Fruit fly (Drosophila melanogaster) whole organism, embryonic: ENCODE results near the gene eIF3h.

Experiments used
- Atf3 ChIP-seq: fragments of 200-800 bp; sonication (Bioruptor generic); optimal IDR thresholded peaks from 3 replicates; lab custom pipeline; 2016; ENCODE audit warnings: missing biosample characterization, missing genetic modification characterization
- Bgb ChIP-seq: fragments of 200-800 bp; sonication (Bioruptor generic); IDR thresholded peaks from 2 replicates; pipeline ENCODE4 v1.3.6; 2022; ENCODE audit warnings: missing biosample characterization, missing genetic modification characterization; ENCODE audit not compliant: partially characterized antibody
- CG10267 ChIP-seq: fragments of 200-800 bp; sonication (Bioruptor generic); optimal IDR thresholded peaks from 2 replicates; lab custom pipeline; 2018; ENCODE audit warnings: missing biosample characterization, mild to moderate bottlenecking, missing genetic modification characterization, moderate library complexity
- CG10462 ChIP-seq: fragments of 200-800 bp; sonication (Bioruptor generic); optimal IDR thresholded peaks from 2 replicates; lab custom pipeline; 2016; ENCODE audit warnings: missing biosample characterization, missing genetic modification characterization
- CG10979 ChIP-seq: fragments of 200-800 bp; sonication (Bioruptor generic); optimal IDR thresholded peaks from 2 replicates; lab custom pipeline; 2018; ENCODE audit warnings: missing biosample characterization, mild to moderate bottlenecking, missing genetic modification characterization, moderate library complexity
- CG11085 ChIP-seq: fragments of 200-800 bp; sonication (Bioruptor generic); IDR thresholded peaks from 2 replicates; pipeline ENCODE4 v1.3.6; 2022; ENCODE audit warnings: missing biosample characterization, missing genetic modification characterization
- CG13624 ChIP-seq: fragments of 200-800 bp; sonication (Bioruptor generic); optimal IDR thresholded peaks from 2 replicates; lab custom pipeline; 2016; ENCODE audit warnings: missing biosample characterization, missing genetic modification characterization
- CG14050 ChIP-seq: fragments of 200-800 bp; sonication (Bioruptor generic); IDR thresholded peaks from 3 replicates; pipeline ENCODE4 v1.3.6; 2022; ENCODE audit warnings: missing biosample characterization, missing genetic modification characterization
- CG14441 ChIP-seq: fragments of 200-800 bp; sonication (Bioruptor generic); IDR thresholded peaks from 2 replicates; pipeline ENCODE4 v1.3.6; 2022; ENCODE audit warnings: missing biosample characterization, missing genetic modification characterization
- CG15073 ChIP-seq: fragments of 200-800 bp; sonication (Bioruptor generic); optimal IDR thresholded peaks from 2 replicates; lab custom pipeline; 2016; ENCODE audit warnings: missing biosample characterization, missing genetic modification characterization
- CG1603 ChIP-seq: fragments of 200-800 bp; sonication (Bioruptor generic); optimal IDR thresholded peaks from 2 replicates; lab custom pipeline; 2019; ENCODE audit warnings: missing biosample characterization, mild to moderate bottlenecking, missing genetic modification characterization, moderate library complexity
- CG1792 ChIP-seq: fragments of 200-800 bp; sonication (Bioruptor generic); optimal IDR thresholded peaks from 2 replicates; lab custom pipeline; 2016; ENCODE audit warnings: missing biosample characterization, missing genetic modification characterization
- CG2129 ChIP-seq: fragments of 200-800 bp; sonication (Bioruptor generic); IDR thresholded peaks from 2 replicates; pipeline ENCODE4 v1.3.6; 2022; ENCODE audit warnings: missing biosample characterization, missing genetic modification characterization; ENCODE audit not compliant: partially characterized antibody
- CG30431 ChIP-seq: fragments of 200-800 bp; sonication (Bioruptor generic); optimal IDR thresholded peaks from 2 replicates; lab custom pipeline; 2017; ENCODE audit warnings: missing biosample characterization, missing genetic modification characterization
- CG31388 ChIP-seq: fragments of 200-800 bp; sonication (Bioruptor generic); optimal IDR thresholded peaks from 2 replicates; lab custom pipeline; 2016; ENCODE audit warnings: missing biosample characterization, missing genetic modification characterization
- CG32767 ChIP-seq: fragments of 200-800 bp; sonication (Bioruptor generic); IDR thresholded peaks from 2 replicates; pipeline ENCODE4 v1.3.6; 2022; ENCODE audit warnings: missing biosample characterization, missing genetic modification characterization
- CG34224 ChIP-seq: fragments of 200-800 bp; sonication (Bioruptor generic); IDR thresholded peaks from 3 replicates; pipeline ENCODE4 v1.3.6; 2022; ENCODE audit warnings: missing biosample characterization, missing genetic modification characterization; ENCODE audit not compliant: partially characterized antibody
- CG3995 ChIP-seq: fragments of 200-800 bp; sonication (Bioruptor generic); optimal IDR thresholded peaks from 3 replicates; lab custom pipeline; 2016; ENCODE audit warnings: missing biosample characterization, missing genetic modification characterization
- CG4424 ChIP-seq: fragments of 200-800 bp; sonication (Bioruptor generic); optimal IDR thresholded peaks from 3 replicates; lab custom pipeline; 2016; ENCODE audit warnings: missing biosample characterization, missing genetic modification characterization
- CG4820 ChIP-seq: fragments of 200-800 bp; sonication (Bioruptor generic); optimal IDR thresholded peaks from 3 replicates; lab custom pipeline; 2016; ENCODE audit warnings: missing biosample characterization, missing genetic modification characterization
- CG4854 ChIP-seq: fragments of 200-800 bp; sonication (Bioruptor generic); optimal IDR thresholded peaks from 2 replicates; lab custom pipeline; 2016; ENCODE audit warnings: missing biosample characterization, missing genetic modification characterization, inconsistent platforms
- CG8388 ChIP-seq: fragments of 200-800 bp; sonication (Bioruptor generic); optimal IDR thresholded peaks from 2 replicates; lab custom pipeline; 2019; ENCODE audit warnings: missing biosample characterization, mild to moderate bottlenecking, missing genetic modification characterization, moderate library complexity
- CG9932 ChIP-seq: fragments of 200-800 bp; sonication (Bioruptor generic); IDR thresholded peaks from 2 replicates; pipeline ENCODE4 v1.3.6; 2022; ENCODE audit warnings: missing biosample characterization, missing genetic modification characterization
- CHES-1-like ChIP-seq: fragments of 200-800 bp; sonication (Bioruptor generic); optimal IDR thresholded peaks from 2 replicates; lab custom pipeline; 2016; ENCODE audit warnings: missing biosample characterization, missing genetic modification characterization
- E2f1 ChIP-seq: fragments of 200-800 bp; sonication (Bioruptor generic); IDR thresholded peaks from 2 replicates; pipeline ENCODE4 v1.3.6; 2022; ENCODE audit warnings: missing biosample characterization, missing genetic modification characterization
- HmgD ChIP-seq: fragments of 200-800 bp; sonication (Bioruptor generic); optimal IDR thresholded peaks from 3 replicates; lab custom pipeline; 2016; ENCODE audit warnings: missing biosample characterization, missing genetic modification characterization
- NC2β ChIP-seq: fragments of 200-800 bp; sonication (Bioruptor generic); optimal IDR thresholded peaks from 2 replicates; lab custom pipeline; 2016; ENCODE audit warnings: missing biosample characterization, missing genetic modification characterization
- Opbp ChIP-seq: fragments of 200-800 bp; sonication (Bioruptor generic); IDR thresholded peaks from 3 replicates; pipeline ENCODE4 v1.3.6; 2022; ENCODE audit warnings: missing biosample characterization, missing genetic modification characterization; ENCODE audit not compliant: partially characterized antibody
- Scr ChIP-seq: fragments of 200-800 bp; sonication (Bioruptor generic); IDR thresholded peaks from 2 replicates; pipeline ENCODE4 v1.3.6; 2022; ENCODE audit warnings: missing biosample characterization, missing genetic modification characterization; ENCODE audit not compliant: partially characterized antibody
- ato ChIP-seq: fragments of 200-800 bp; sonication (Bioruptor generic); IDR thresholded peaks from 2 replicates; pipeline ENCODE4 v1.3.6; 2022; ENCODE audit warnings: missing biosample characterization, missing genetic modification characterization; ENCODE audit not compliant: partially characterized antibody
- chinmo ChIP-seq: fragments of 200-800 bp; sonication (Bioruptor generic); IDR thresholded peaks from 4 replicates; pipeline ENCODE4 v1.3.6; 2022; ENCODE audit warnings: missing biosample characterization, missing genetic modification characterization; ENCODE audit not compliant: partially characterized antibody
- chm ChIP-seq: fragments of 200-800 bp; sonication (Bioruptor generic); IDR thresholded peaks from 2 replicates; pipeline ENCODE4 v1.3.6; 2022; ENCODE audit warnings: missing biosample characterization, missing genetic modification characterization
- disco-r ChIP-seq: fragments of 200-800 bp; sonication (Bioruptor generic); optimal IDR thresholded peaks from 2 replicates; lab custom pipeline; 2016; ENCODE audit warnings: missing biosample characterization, missing genetic modification characterization
- ems ChIP-seq: fragments of 200-800 bp; sonication (Bioruptor generic); optimal IDR thresholded peaks from 3 replicates; lab custom pipeline; 2016; ENCODE audit warnings: missing biosample characterization, missing genetic modification characterization
- eve ChIP-seq, 2 experiments: fragments of >200 bp; optimal IDR thresholded peaks; 2 replicates each; lab custom pipeline; 2017; ENCODE audit warnings: missing biosample characterization in 2 of 2, missing genetic modification characterization in 2 of 2
- gcm ChIP-seq: fragments of 200-800 bp; sonication (Bioruptor generic); optimal IDR thresholded peaks from 2 replicates; lab custom pipeline; 2019; ENCODE audit warnings: missing biosample characterization, mild to moderate bottlenecking, missing genetic modification characterization, moderate library complexity
- gcm2 ChIP-seq: fragments of 200-800 bp; sonication (Bioruptor generic); optimal IDR thresholded peaks from 2 replicates; lab custom pipeline; 2016; ENCODE audit warnings: missing biosample characterization, missing genetic modification characterization
- gem ChIP-seq: fragments of 200-800 bp; sonication (Bioruptor generic); optimal IDR thresholded peaks from 2 replicates; lab custom pipeline; 2019; ENCODE audit warnings: missing biosample characterization, mild to moderate bottlenecking, missing genetic modification characterization, moderate library complexity
- gsb-n ChIP-seq: fragments of 200-800 bp; sonication (Bioruptor generic); optimal IDR thresholded peaks from 3 replicates; lab custom pipeline; 2018; ENCODE audit warnings: missing biosample characterization, mild to moderate bottlenecking, missing genetic modification characterization
- h ChIP-seq: fragments of >200 bp; optimal IDR thresholded peaks from 2 replicates; lab custom pipeline; 2017
- inv ChIP-seq: fragments of 200-800 bp; sonication (Bioruptor generic); IDR thresholded peaks from 2 replicates; pipeline ENCODE4 v1.3.6; 2022; ENCODE audit warnings: missing biosample characterization, missing genetic modification characterization; ENCODE audit not compliant: partially characterized antibody
- mld ChIP-seq: fragments of 200-800 bp; sonication (Bioruptor generic); IDR thresholded peaks from 3 replicates; pipeline ENCODE4 v1.3.6; 2022; ENCODE audit warnings: missing biosample characterization, missing genetic modification characterization; ENCODE audit not compliant: partially characterized antibody
- odd ChIP-seq: fragments of 200-800 bp; sonication (Bioruptor generic); optimal IDR thresholded peaks from 2 replicates; lab custom pipeline; 2017; ENCODE audit warnings: missing biosample characterization, mild to moderate bottlenecking, missing genetic modification characterization
- pan ChIP-seq, 4 experiments: fragments of >200 bp in 3 of 4; fragments of 200-800 bp in 1 of 4; sonication (Bioruptor generic) in 1 of 4; optimal IDR thresholded peaks in 3 of 4; IDR thresholded peaks in 1 of 4; 2 replicates each; pipeline versions ENCODE4 v1.3.6 to Lab custom; 2017 to 2022; ENCODE audit warnings: missing biosample characterization in 2 of 4, missing genetic modification characterization in 2 of 4, mixed read lengths in 1 of 4
- sisA ChIP-seq: fragments of 200-800 bp; sonication (Bioruptor generic); IDR thresholded peaks from 2 replicates; pipeline ENCODE4 v1.3.6; 2022; ENCODE audit warnings: missing biosample characterization, missing genetic modification characterization
- sr ChIP-seq: fragments of 200-800 bp; sonication (Bioruptor generic); IDR thresholded peaks from 3 replicates; pipeline ENCODE4 v1.3.6; 2022; ENCODE audit warnings: missing biosample characterization, missing genetic modification characterization
- ttk ChIP-seq: fragments of 200-800 bp; sonication (Bioruptor generic); IDR thresholded peaks from 2 replicates; pipeline ENCODE4 v2.1.2; 2022; ENCODE audit warnings: missing biosample characterization, missing genetic modification characterization
- twi ChIP-seq: fragments of 200-800 bp; optimal IDR thresholded peaks from 2 replicates; lab custom pipeline; 2019; ENCODE audit warnings: missing biosample characterization, mild to moderate bottlenecking, missing genetic modification characterization, moderate library complexity
- zfh2 ChIP-seq: fragments of 200-800 bp; sonication (Bioruptor generic); optimal IDR thresholded peaks from 2 replicates; lab custom pipeline; 2016; ENCODE audit warnings: missing biosample characterization, missing genetic modification characterization

The eIF3h gene

dm6 chr2L:5059645-5060254 is 6.9 kb upstream of the eIF3h start, which contains the start of gene Rpn11 (continued):
- TF ChIP-seq CG10462 (peak; percentile 11), CG4820 (peak; percentile 52), Scr (GFP tag; lab: Robert Waterston, UW) (peak; percentile 66), mld (GFP tag; lab: Robert Waterston, UW) (no peak), odd (GFP tag; lab: Kevin White, UChicago) (peak; percentile 0), CG11085 (no peak), CG10267 (peak; percentile 90), eve (GFP tag; optimal IDR thresholded peaks at IDR 0.05; lab: Kevin White, UChicago) (no peak), sr (GFP tag; lab: Robert Waterston, UW) (no peak), E2f1 (GFP tag; lab: Robert Waterston, UW) (no peak), gsb-n (tag; lab: Kevin White, UChicago) (peak; percentile 47), CG30431 (GFP tag; lab: Kevin White, UChicago) (no peak), CG1603 (tag; lab: Kevin White, UChicago) (peak; percentile 47), CG9932 (GFP tag; lab: Robert Waterston, UW) (peak; percentile 63), CG4424 (GFP tag; lab: Kevin White, UChicago) (peak; percentile 69), inv (GFP tag; lab: Robert Waterston, UW) (no peak), zfh2 (GFP tag; lab: Kevin White, UChicago) (peak; percentile 36), NC2β (GFP tag; lab: Kevin White, UChicago) (no peak), ttk (no peak), sisA (GFP tag; lab: Robert Waterston, UW) (peak; percentile 12; the same call in 1 of the 2 replicates), HmgD (GFP tag; lab: Kevin White, UChicago) (no peak), CG32767 (no peak), CG13624 (GFP tag; lab: Kevin White, UChicago) (peak; percentile 52), CG3995 (peak; percentile 39), CG14441 (peak; percentile 14; the same call in 1 of the 2 replicates), gem (peak; percentile 83), CG8388 (peak; percentile 65), twi (tag; lab: Kevin White, UChicago) (peak; percentile 43), ato (GFP tag; lab: Robert Waterston, UW) (no peak), chinmo (GFP tag; lab: Robert Waterston, UW) (no peak), ems (peak; percentile 13), CG31388 (no peak), gcm (GFP tag; lab: Kevin White, UChicago) (peak; percentile 36), CG2129 (GFP tag; lab: Robert Waterston, UW) (0 out of 2 replicates have a peak, but pooled peaks have one; percentile 38), pan (optimal IDR thresholded peaks at IDR 0.05; lab: Kevin White, UChicago) (no peak), pan (GFP tag; optimal IDR thresholded peaks at IDR 0.05 in 1 of 2, IDR thresholded peaks at IDR 0.05 in 1 of 2) (peak in 1 of 2 experiments; percentile 44), Atf3 (GFP tag; lab: Kevin White, UChicago) (no peak), Opbp (peak; percentile 47; the same call in 1 of the 3 replicates), CG4854 (peak; percentile 19), CG14050 (GFP tag; lab: Robert Waterston, UW) (no peak), h (lab: Kevin White, UChicago) (no peak), disco-r (GFP tag; lab: Kevin White, UChicago) (no peak), CG10979 (tag; lab: Kevin White, UChicago) (peak; percentile 49), CHES-1-like (GFP tag; lab: Kevin White, UChicago) (peak; percentile 7), CG1792 (no peak), Bgb (GFP tag; lab: Robert Waterston, UW) (peak; percentile 36; the same call in 1 of the 2 replicates), chm (GFP tag; lab: Robert Waterston, UW) (no peak), gcm2 (GFP tag; lab: Kevin White, UChicago) (no peak), CG34224 (GFP tag; lab: Robert Waterston, UW) (0 out of 3 replicates have a peak, but pooled peaks have one; percentile 42), CG15073 (GFP tag; lab: Kevin White, UChicago) (no peak)
